Worm (Caenorhabditis elegans) whole organism, L1 larva: Measurements from ENCODE around the gene C29A12.22.
A peak's percentile ranks its signal among the peaks of the same experiment; 100 is the strongest.

Source experiments
- aha-1 ChIP-seq: fragments of 150-350 bp; optimal IDR thresholded peaks from 2 replicates; lab custom pipeline; 2014; ENCODE audit warnings: missing biosample characterization, missing genetic modification characterization
- blmp-1 ChIP-seq: fragments of 150-350 bp; optimal IDR thresholded peaks from 2 replicates; lab custom pipeline; 2014; ENCODE audit warnings: missing biosample characterization, missing genetic modification characterization
- ceh-82 ChIP-seq, 3 experiments: fragments of 150-350 bp in 1 of 3; sonication (generic microtip) in 2 of 3; optimal IDR thresholded peaks; 2 replicates each; lab custom pipeline; 2014 to 2017; ENCODE audit warnings: missing biosample characterization in 3 of 3, missing genetic modification characterization in 3 of 3
- ces-1 ChIP-seq: fragments of 150-350 bp; optimal IDR thresholded peaks from 2 replicates; lab custom pipeline; 2014; ENCODE audit warnings: missing biosample characterization, missing genetic modification reagents, missing genetic modification characterization
- dsc-1 ChIP-seq: sonication (generic microtip); optimal IDR thresholded peaks from 2 replicates; lab custom pipeline; 2016; ENCODE audit warnings: mild to moderate bottlenecking, missing genetic modification characterization, missing compliant biosample characterization
- efl-1 ChIP-seq, 4 experiments: fragments of 150-350 bp; optimal IDR thresholded peaks in 3 of 4; peaks in 1 of 4; 1 replicate in 1 of 4; 2 replicates in 3 of 4; lab custom pipeline; 2014; ENCODE audit warnings: missing biosample characterization in 2 of 4, missing genetic modification characterization in 2 of 4, missing genetic modification reagents in 2 of 4
- egl-27 ChIP-seq, 2 experiments: fragments of 150-350 bp in 1 of 2; sonication (generic microtip); optimal IDR thresholded peaks; 3 replicates each; lab custom pipeline; 2017 to 2018; ENCODE audit warnings: missing biosample characterization in 2 of 2, missing genetic modification characterization in 2 of 2, missing genetic modification reagents in 2 of 2
- elt-2 ChIP-seq: sonication (generic microtip); optimal IDR thresholded peaks from 2 replicates; lab custom pipeline; 2016; ENCODE audit warnings: missing genetic modification characterization, mild to moderate bottlenecking, inconsistent platforms, missing compliant biosample characterization, missing genetic modification reagents
- fkh-10 ChIP-seq: sonication (generic microtip); optimal IDR thresholded peaks from 2 replicates; lab custom pipeline; 2017; ENCODE audit warnings: missing biosample characterization, missing genetic modification reagents, missing genetic modification characterization
- fkh-4 ChIP-seq: sonication (generic microtip); optimal IDR thresholded peaks from 2 replicates; lab custom pipeline; 2016; ENCODE audit warnings: missing compliant biosample characterization, missing genetic modification characterization, borderline replicate concordance
- fkh-8 ChIP-seq: sonication (generic microtip); optimal IDR thresholded peaks from 2 replicates; lab custom pipeline; 2016; ENCODE audit warnings: mild to moderate bottlenecking, missing genetic modification characterization, missing compliant biosample characterization
- fos-1 ChIP-seq: fragments of 150-350 bp; optimal IDR thresholded peaks from 2 replicates; lab custom pipeline; 2014; ENCODE audit warnings: missing biosample characterization, missing genetic modification characterization
- hlh-17 ChIP-seq: fragments of 200-800 bp; sonication (Bioruptor generic); optimal IDR thresholded peaks from 2 replicates; lab custom pipeline; 2018; ENCODE audit warnings: missing genetic modification characterization, mild to moderate bottlenecking, missing compliant biosample characterization, moderate library complexity, borderline replicate concordance
- irx-1 ChIP-seq: sonication (generic microtip); optimal IDR thresholded peaks from 2 replicates; lab custom pipeline; 2016; ENCODE audit warnings: missing genetic modification characterization, missing compliant biosample characterization
- jun-1 ChIP-seq: fragments of 150-350 bp; optimal IDR thresholded peaks from 2 replicates; lab custom pipeline; 2014; ENCODE audit warnings: missing biosample characterization, missing genetic modification reagents, missing genetic modification characterization
- lin-13 ChIP-seq: fragments of 150-350 bp; optimal IDR thresholded peaks from 2 replicates; lab custom pipeline; 2014; ENCODE audit warnings: missing biosample characterization, missing genetic modification reagents, missing genetic modification characterization
- lin-14 ChIP-seq: fragments of 200-800 bp; sonication (Bioruptor generic); optimal IDR thresholded peaks from 2 replicates; lab custom pipeline; 2018; ENCODE audit warnings: mild to moderate bottlenecking, missing genetic modification characterization, moderate library complexity, missing compliant biosample characterization
- lin-15B ChIP-seq: fragments of 150-350 bp; sonication (generic microtip); optimal IDR thresholded peaks from 3 replicates; lab custom pipeline; 2014; ENCODE audit warnings: missing biosample characterization, missing genetic modification characterization
- lin-35 ChIP-seq, 2 experiments: fragments of 150-350 bp; optimal IDR thresholded peaks; 2 replicates each; lab custom pipeline; 2014; ENCODE audit warnings: missing biosample characterization in 2 of 2, missing genetic modification characterization in 2 of 2, missing genetic modification reagents in 2 of 2
- lin-39 ChIP-seq: fragments of 150-350 bp; optimal IDR thresholded peaks from 2 replicates; lab custom pipeline; 2014; ENCODE audit warnings: missing biosample characterization, missing genetic modification reagents, missing genetic modification characterization
- lsy-2 ChIP-seq, 2 experiments: fragments of 150-350 bp; optimal IDR thresholded peaks; 2 replicates each; lab custom pipeline; 2014; ENCODE audit warnings: missing biosample characterization in 2 of 2, missing genetic modification characterization in 2 of 2
- mdl-1 ChIP-seq, 2 experiments: fragments of 150-350 bp; optimal IDR thresholded peaks; 2 replicates each; lab custom pipeline; 2014 to 2017; ENCODE audit warnings: missing biosample characterization in 2 of 2, missing genetic modification characterization in 2 of 2, inconsistent platforms in 1 of 2
- mef-2 ChIP-seq: fragments of 150-350 bp; optimal IDR thresholded peaks from 2 replicates; lab custom pipeline; 2014; ENCODE audit warnings: missing biosample characterization, missing genetic modification characterization
- nhr-19 ChIP-seq: fragments of 200-800 bp; sonication (Bioruptor generic); conservative IDR thresholded peaks from 2 replicates; pipeline ENCODE4 v1.3.6; 2022; ENCODE audit warnings: missing genetic modification characterization, missing compliant biosample characterization
- nhr-20 ChIP-seq: sonication (generic microtip); optimal IDR thresholded peaks from 2 replicates; lab custom pipeline; 2016; ENCODE audit warnings: mild to moderate bottlenecking, missing genetic modification characterization, missing compliant biosample characterization
- nhr-47 ChIP-seq: sonication (generic microtip); optimal IDR thresholded peaks from 2 replicates; lab custom pipeline; 2016; ENCODE audit warnings: mild to moderate bottlenecking, missing genetic modification characterization, moderate library complexity, missing compliant biosample characterization
- nhr-71 ChIP-seq: sonication (generic microtip); optimal IDR thresholded peaks from 2 replicates; lab custom pipeline; 2016; ENCODE audit warnings: mild to moderate bottlenecking, missing genetic modification characterization, moderate library complexity, missing compliant biosample characterization
- nhr-76 ChIP-seq: sonication (generic microtip); optimal IDR thresholded peaks from 2 replicates; lab custom pipeline; 2017; ENCODE audit warnings: missing biosample characterization, missing genetic modification characterization
- nhr-77 ChIP-seq: fragments of 150-350 bp; optimal IDR thresholded peaks from 2 replicates; lab custom pipeline; 2014; ENCODE audit warnings: missing biosample characterization, missing genetic modification characterization
- nhr-84 ChIP-seq: sonication (generic microtip); optimal IDR thresholded peaks from 2 replicates; lab custom pipeline; 2017; ENCODE audit warnings: missing biosample characterization, missing genetic modification characterization
- nhr-85 ChIP-seq: sonication (generic microtip); peaks from one replicate; lab custom pipeline; 2016; ENCODE audit warnings: missing genetic modification characterization, inconsistent platforms, missing compliant biosample characterization
- pax-3 ChIP-seq: fragments of 200-800 bp; sonication (Bioruptor generic); optimal IDR thresholded peaks from 2 replicates; lab custom pipeline; 2018; ENCODE audit warnings: mild to moderate bottlenecking, missing genetic modification characterization, moderate library complexity, missing compliant biosample characterization
- pqm-1 ChIP-seq: sonication (generic microtip); optimal IDR thresholded peaks from 3 replicates; lab custom pipeline; 2017; ENCODE audit warnings: missing biosample characterization, missing genetic modification characterization
- rnt-1 ChIP-seq: sonication (generic microtip); optimal IDR thresholded peaks from 2 replicates; lab custom pipeline; 2016; ENCODE audit warnings: mild to moderate bottlenecking, missing genetic modification characterization, moderate library complexity, missing compliant biosample characterization
- skn-1 ChIP-seq: fragments of 150-350 bp; optimal IDR thresholded peaks from 2 replicates; lab custom pipeline; 2014; ENCODE audit warnings: missing biosample characterization, missing genetic modification characterization
- snu-23 ChIP-seq: sonication (generic microtip); optimal IDR thresholded peaks from 2 replicates; lab custom pipeline; 2016; ENCODE audit warnings: missing genetic modification characterization, missing compliant biosample characterization
- sox-4 ChIP-seq: sonication (generic microtip); optimal IDR thresholded peaks from 2 replicates; lab custom pipeline; 2016; ENCODE audit warnings: missing genetic modification characterization, missing compliant biosample characterization
- swsn-7 ChIP-seq: sonication (generic microtip); optimal IDR thresholded peaks from 2 replicates; lab custom pipeline; 2016; ENCODE audit warnings: missing genetic modification characterization, missing compliant biosample characterization
- tbx-2 ChIP-seq: sonication (generic microtip); optimal IDR thresholded peaks from 2 replicates; lab custom pipeline; 2016; ENCODE audit warnings: missing genetic modification characterization, missing compliant biosample characterization
- tlp-1 ChIP-seq: fragments of 150-350 bp; optimal IDR thresholded peaks from 2 replicates; lab custom pipeline; 2014; ENCODE audit warnings: missing biosample characterization, missing genetic modification characterization
- unc-62 ChIP-seq: fragments of 150-350 bp; optimal IDR thresholded peaks from 2 replicates; lab custom pipeline; 2014; ENCODE audit warnings: missing biosample characterization, missing genetic modification reagents, missing genetic modification characterization
- unc-86 ChIP-seq: sonication (generic microtip); optimal IDR thresholded peaks from 2 replicates; lab custom pipeline; 2016; ENCODE audit warnings: missing genetic modification characterization, missing compliant biosample characterization
- unc-98 ChIP-seq: fragments of 200-800 bp; sonication (Bioruptor generic); IDR thresholded peaks from 2 replicates; pipeline ENCODE4 v1.3.6; 2022; ENCODE audit warnings: missing genetic modification characterization, missing compliant biosample characterization
- vab-15 ChIP-seq: sonication (generic microtip); optimal IDR thresholded peaks from 2 replicates; lab custom pipeline; 2017; ENCODE audit warnings: missing genotype, mild to moderate bottlenecking, missing genetic modification characterization, missing compliant biosample characterization
- ztf-11 ChIP-seq, 2 experiments: sonication (generic microtip); optimal IDR thresholded peaks; 2 replicates each; lab custom pipeline; 2016 to 2017; ENCODE audit warnings: missing genetic modification characterization in 2 of 2, missing biosample characterization in 1 of 2, missing compliant biosample characterization in 1 of 2

Gene C29A12.22

ce11 chrV:10855363-10855762 is 43.5 kb downstream of the C29A12.22 start (continued):
- TF ChIP-seq fos-1 (no peak), fkh-8 (no peak), lin-14 (GFP tag; lab: Kevin White, UChicago) (peak; percentile 6), pax-3 (tag; lab: Kevin White, UChicago) (no peak), lin-39 (tag; lab: Kevin White, UChicago) (no peak), elt-2 (tag; lab: Kevin White, UChicago) (peak; percentile 63), nhr-84 (tag; lab: Kevin White, UChicago) (no peak), pqm-1 (tag; lab: Kevin White, UChicago) (peak; percentile 10), swsn-7 (no peak), snu-23 (no peak)

ce11 chrV:10856901-10857637 is 45.2 kb downstream of the C29A12.22 start:
- TF ChIP-seq fkh-4 (tag; lab: Kevin White, UChicago) (no peak), lin-14 (GFP tag; lab: Kevin White, UChicago) (peak; percentile 77), nhr-77 (peak; percentile 53), irx-1 (tag; lab: Kevin White, UChicago) (no peak), tbx-2 (tag; lab: Kevin White, UChicago) (peak; percentile 46), lsy-2 (tag; optimal IDR thresholded peaks at IDR 0.05; lab: Kevin White, UChicago) (peak in 1 of 2 experiments; percentile 53), ceh-82 (tag; optimal IDR thresholded peaks at IDR 0.05; lab: Kevin White, UChicago) (peak in 1 of 3 experiments; percentile 15), efl-1 (optimal IDR thresholded peaks at IDR 0.05; lab: Kevin White, UChicago) (no peak), efl-1 (GFP tag; optimal IDR thresholded peaks at IDR 0.05 in 1 of 2; lab: Kevin White, UChicago) (peak in 1 of 2 experiments; percentile 22), nhr-19 (GFP tag; lab: Robert Waterston, UW) (0 out of 2 replicates have a peak, but pooled peaks have one; percentile 9), nhr-47 (tag; lab: Kevin White, UChicago) (peak; percentile 34), fkh-10 (GFP tag; lab: Kevin White, UChicago) (peak; percentile 72), rnt-1 (tag; lab: Kevin White, UChicago) (peak; percentile 44), unc-86 (tag; lab: Kevin White, UChicago) (no peak), jun-1 (tag; lab: Kevin White, UChicago) (peak; percentile 40), nhr-20 (tag; lab: Kevin White, UChicago) (peak; percentile 37), nhr-71 (tag; lab: Kevin White, UChicago) (peak; percentile 45), snu-23 (peak; percentile 27), fkh-8 (peak; percentile 21), blmp-1 (tag; lab: Kevin White, UChicago) (peak; percentile 29), nhr-85 (tag; lab: Kevin White, UChicago) (peak; percentile 55), lin-35 (GFP tag; optimal IDR thresholded peaks at IDR 0.05; lab: Kevin White, UChicago) (no peak), unc-62 (GFP tag; lab: Kevin White, UChicago) (no peak), ces-1 (no peak), sox-4 (tag; lab: Kevin White, UChicago) (no peak)

- TF ChIP-seq mef-2 (tag; lab: Kevin White, UChicago) (peak; percentile 78), efl-1 (optimal IDR thresholded peaks at IDR 0.05; lab: Kevin White, UChicago) (peak; percentile 43 to 61), efl-1 (GFP tag; optimal IDR thresholded peaks at IDR 0.05 in 1 of 2; lab: Kevin White, UChicago) (peak; percentile 32 to 93), lin-13 (peak; percentile 31), unc-98 (GFP tag; lab: Robert Waterston, UW) (peak; percentile 5; the same call in 1 of the 2 replicates), lin-39 (tag; lab: Kevin White, UChicago) (peak; percentile 68), lin-15B (tag; lab: Kevin White, UChicago) (no peak), nhr-71 (tag; lab: Kevin White, UChicago) (peak; percentile 96), vab-15 (tag; lab: Kevin White, UChicago) (no peak), nhr-76 (tag; lab: Kevin White, UChicago) (no peak), tbx-2 (tag; lab: Kevin White, UChicago) (peak; percentile 92), ztf-11 (tag; optimal IDR thresholded peaks at IDR 0.05; lab: Kevin White, UChicago) (peak in 1 of 2 experiments; percentile 49), aha-1 (no peak), irx-1 (tag; lab: Kevin White, UChicago) (peak; percentile 77), mdl-1 (tag; optimal IDR thresholded peaks at IDR 0.05; lab: Kevin White, UChicago) (peak; percentile 3 to 91), unc-62 (GFP tag; lab: Kevin White, UChicago) (no peak), dsc-1 (peak; percentile 82), tlp-1 (no peak), ceh-82 (tag; optimal IDR thresholded peaks at IDR 0.05; lab: Kevin White, UChicago) (peak; percentile 28 to 80 (median 60)), pax-3 (tag; lab: Kevin White, UChicago) (peak; percentile 55), lin-35 (GFP tag; optimal IDR thresholded peaks at IDR 0.05; lab: Kevin White, UChicago) (peak; percentile 39 to 42), egl-27 (tag; optimal IDR thresholded peaks at IDR 0.05; lab: Kevin White, UChicago) (peak in 1 of 2 experiments; percentile 24), hlh-17 (no peak), skn-1 (tag; lab: Kevin White, UChicago) (peak; percentile 71), lin-14 (GFP tag; lab: Kevin White, UChicago) (peak; percentile 99), nhr-85 (tag; lab: Kevin White, UChicago) (peak; percentile 84)
Measured at ce11 chrV:10858340-10858739, 46.5 kb downstream of the C29A12.22 start.
